Worm (Caenorhabditis elegans) whole organism, young adult: ENCODE measurements around the gene npp-27.

ENCODE experiments used
- B0261.1 ChIP-seq: sonication (generic microtip); optimal IDR thresholded peaks from 2 replicates; lab custom pipeline; 2016; ENCODE audit warnings: mild to moderate bottlenecking, missing genetic modification characterization, moderate library complexity, missing compliant biosample characterization
- B0336.3 ChIP-seq: fragments of 200-800 bp; sonication (Bioruptor generic); IDR thresholded peaks from 2 replicates; pipeline ENCODE4 v1.3.6; 2022; ENCODE audit warnings: missing genetic modification characterization, missing compliant biosample characterization
- D2030.7 ChIP-seq: fragments of 200-800 bp; sonication (Bioruptor generic); IDR thresholded peaks from 2 replicates; pipeline ENCODE4 v1.3.6; 2022; ENCODE audit warnings: missing genetic modification reagents, missing genetic modification characterization, missing compliant biosample characterization
- F49E8.2 ChIP-seq: sonication (generic microtip); optimal IDR thresholded peaks from 3 replicates; lab custom pipeline; 2017; ENCODE audit warnings: missing genetic modification characterization, mild to moderate bottlenecking, missing compliant biosample characterization, antibody characterized with exemption, moderate library complexity; ENCODE audit not compliant: insufficient read depth
- lin-35 ChIP-seq, 3 experiments: fragments of 150-350 bp in 2 of 3; sonication (generic microtip) in 1 of 3; optimal IDR thresholded peaks; 2 replicates each; lab custom pipeline; 2014 to 2018; ENCODE audit warnings: missing biosample characterization in 3 of 3, missing genetic modification characterization in 3 of 3, missing genetic modification reagents in 3 of 3
- lsy-27 ChIP-seq: sonication (generic microtip); optimal IDR thresholded peaks from 2 replicates; lab custom pipeline; 2017; ENCODE audit warnings: missing genetic modification characterization, mild to moderate bottlenecking, missing compliant biosample characterization, antibody characterized with exemption, missing genotype, borderline replicate concordance; ENCODE audit not compliant: insufficient read depth
- snpc-1.1 ChIP-seq: sonication (generic microtip); optimal IDR thresholded peaks from 2 replicates; lab custom pipeline; 2017; ENCODE audit warnings: missing genetic modification characterization, mild to moderate bottlenecking, missing compliant biosample characterization, antibody characterized with exemption, moderate library complexity, missing genotype, missing genetic modification reagents; ENCODE audit not compliant: insufficient read depth
- snpc-4 ChIP-seq, 5 experiments: fragments of 150-350 bp in 1 of 5; sonication (generic microtip) in 4 of 5; optimal IDR thresholded peaks; 2 replicates each; lab custom pipeline; 2014 to 2018; ENCODE audit warnings: missing genetic modification characterization in 5 of 5, missing biosample characterization in 3 of 5, antibody characterized with exemption in 2 of 5, mild to moderate bottlenecking in 2 of 5, missing compliant biosample characterization in 2 of 5, missing genotype in 2 of 5, moderate library complexity in 2 of 5, missing genetic modification reagents in 1 of 5

DNA sequence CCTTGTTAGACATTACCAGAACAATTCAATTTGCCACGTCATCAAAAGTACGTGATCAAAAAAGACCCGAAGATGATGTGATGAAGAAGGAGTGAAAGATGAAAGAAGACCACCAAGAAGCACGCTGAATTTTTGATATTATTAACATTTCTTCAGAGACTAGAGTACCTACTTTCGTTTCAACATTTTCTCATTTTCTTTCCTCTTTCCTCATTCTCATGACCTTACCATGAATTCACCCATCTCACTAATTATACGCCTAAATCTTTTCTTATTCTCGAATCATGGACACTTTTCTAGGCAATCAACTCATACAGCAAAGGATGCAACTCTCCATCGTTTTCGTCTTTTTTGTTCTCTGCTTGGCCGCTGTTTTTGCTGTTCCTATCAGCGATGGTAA lies 41.4 kb downstream of the npp-27 start, which contains the start of gene flp-10:
- no peak for TF ChIP-seq lsy-27 (tag; lab: Kevin White, UChicago)
- TF ChIP-seq lin-35 (GFP tag; optimal IDR thresholded peaks at IDR 0.05; lab: Kevin White, UChicago) = no peak
- TF ChIP-seq B0336.3 (GFP tag; lab: Robert Waterston, UW) = no peak
- TF ChIP-seq F49E8.2 (tag; lab: Kevin White, UChicago) = no peak
- TF ChIP-seq snpc-4 (GFP tag; optimal IDR thresholded peaks at IDR 0.05; lab: Kevin White, UChicago) = no peak
- no peak for TF ChIP-seq snpc-4 (tag; optimal IDR thresholded peaks at IDR 0.05; lab: Kevin White, UChicago)
- TF ChIP-seq B0261.1 = no peak
- TF ChIP-seq snpc-1.1 (tag; lab: Kevin White, UChicago) = no peak
- TF ChIP-seq D2030.7 (GFP tag; lab: Robert Waterston, UW) = no peak
